Fruit fly (Drosophila melanogaster) whole organism, adult: Measurements from ENCODE around the gene Wwox.

Experiments
- CG11617 ChIP-seq: fragments of 200-800 bp; sonication (Bioruptor generic); optimal IDR thresholded peaks from 2 replicates; lab custom pipeline; 2017; ENCODE audit warnings: mild to moderate bottlenecking, missing biosample characterization, missing genetic modification reagents, missing genetic modification characterization
- CG12768 ChIP-seq: fragments of 200-800 bp; sonication (Bioruptor generic); optimal IDR thresholded peaks from 2 replicates; lab custom pipeline; 2017; ENCODE audit warnings: missing biosample characterization, missing genetic modification characterization, mild to moderate bottlenecking, moderate library complexity, missing genetic modification reagents
- CG14711 ChIP-seq: fragments of 200-800 bp; sonication (Bioruptor generic); optimal IDR thresholded peaks from 2 replicates; lab custom pipeline; 2018; ENCODE audit warnings: missing biosample characterization, mild to moderate bottlenecking, missing genetic modification characterization, moderate library complexity
- CG1620 ChIP-seq: fragments of 200-800 bp; sonication (Bioruptor generic); optimal IDR thresholded peaks from 2 replicates; lab custom pipeline; 2016; ENCODE audit warnings: missing biosample characterization, missing genetic modification characterization
- CG33017 ChIP-seq: fragments of 200-800 bp; sonication (Bioruptor generic); optimal IDR thresholded peaks from 2 replicates; lab custom pipeline; 2018; ENCODE audit warnings: missing biosample characterization, mild to moderate bottlenecking, missing genetic modification characterization, moderate library complexity
- CG5204 ChIP-seq: fragments of 200-800 bp; sonication (Bioruptor generic); optimal IDR thresholded peaks from 2 replicates; lab custom pipeline; 2016; ENCODE audit warnings: missing biosample characterization, missing genetic modification characterization
- CG7045 ChIP-seq: fragments of 200-800 bp; sonication (Bioruptor generic); optimal IDR thresholded peaks from 2 replicates; lab custom pipeline; 2017; ENCODE audit warnings: missing biosample characterization, mild to moderate bottlenecking, missing genetic modification characterization
- CG7101 ChIP-seq: fragments of 200-800 bp; sonication (Bioruptor generic); optimal IDR thresholded peaks from 2 replicates; lab custom pipeline; 2018; ENCODE audit warnings: missing biosample characterization, mild to moderate bottlenecking, missing genetic modification characterization, moderate library complexity
- Clk ChIP-seq: fragments of 200-800 bp; sonication (Bioruptor generic); optimal IDR thresholded peaks from 2 replicates; lab custom pipeline; 2017; ENCODE audit warnings: missing biosample characterization, missing genetic modification characterization
- Crg-1 ChIP-seq: fragments of 200-800 bp; sonication (Bioruptor generic); optimal IDR thresholded peaks from 2 replicates; lab custom pipeline; 2016; ENCODE audit warnings: missing biosample characterization, missing genetic modification characterization
- Hr96 ChIP-seq: fragments of 200-800 bp; sonication (Bioruptor generic); optimal IDR thresholded peaks from 2 replicates; lab custom pipeline; 2016; ENCODE audit warnings: missing biosample characterization, missing genetic modification characterization
- Mnt ChIP-seq: fragments of 200-800 bp; sonication (Bioruptor generic); optimal IDR thresholded peaks from 2 replicates; lab custom pipeline; 2016; ENCODE audit warnings: missing biosample characterization, mild to moderate bottlenecking, missing genetic modification characterization
- bab1 ChIP-seq: fragments of 200-800 bp; sonication (Bioruptor generic); optimal IDR thresholded peaks from 3 replicates; lab custom pipeline; 2019; ENCODE audit warnings: missing biosample characterization, mild to moderate bottlenecking, missing genetic modification characterization, moderate library complexity
- cic ChIP-seq: fragments of 200-800 bp; sonication (Bioruptor generic); optimal IDR thresholded peaks from 2 replicates; lab custom pipeline; 2017; ENCODE audit warnings: missing biosample characterization, mild to moderate bottlenecking, missing genetic modification characterization, moderate library complexity
- cnc ChIP-seq, 2 experiments: fragments of >200 bp; optimal IDR thresholded peaks; 2 replicates each; lab custom pipeline; 2017
- kay ChIP-seq: fragments of 200-800 bp; sonication (Bioruptor generic); peaks from one replicate; lab custom pipeline; 2016; ENCODE audit warnings: missing biosample characterization, missing genetic modification characterization, borderline replicate concordance
- ovo ChIP-seq: fragments of 200-800 bp; sonication (Bioruptor generic); optimal IDR thresholded peaks from 2 replicates; lab custom pipeline; 2016; ENCODE audit warnings: missing biosample characterization, missing genetic modification characterization
- pad ChIP-seq: fragments of 200-800 bp; sonication (Bioruptor generic); optimal IDR thresholded peaks from 3 replicates; lab custom pipeline; 2017; ENCODE audit warnings: missing biosample characterization, missing genetic modification characterization, mild to moderate bottlenecking, moderate library complexity, missing genetic modification reagents
- tj ChIP-seq: fragments of 200-800 bp; sonication (Bioruptor generic); optimal IDR thresholded peaks from 3 replicates; lab custom pipeline; 2017; ENCODE audit warnings: missing biosample characterization, mild to moderate bottlenecking, missing genetic modification characterization, moderate library complexity
- toe ChIP-seq: fragments of 200-800 bp; sonication (Bioruptor generic); optimal IDR thresholded peaks from 2 replicates; lab custom pipeline; 2016; ENCODE audit warnings: missing biosample characterization, missing genetic modification characterization

The Wwox gene

DNA sequence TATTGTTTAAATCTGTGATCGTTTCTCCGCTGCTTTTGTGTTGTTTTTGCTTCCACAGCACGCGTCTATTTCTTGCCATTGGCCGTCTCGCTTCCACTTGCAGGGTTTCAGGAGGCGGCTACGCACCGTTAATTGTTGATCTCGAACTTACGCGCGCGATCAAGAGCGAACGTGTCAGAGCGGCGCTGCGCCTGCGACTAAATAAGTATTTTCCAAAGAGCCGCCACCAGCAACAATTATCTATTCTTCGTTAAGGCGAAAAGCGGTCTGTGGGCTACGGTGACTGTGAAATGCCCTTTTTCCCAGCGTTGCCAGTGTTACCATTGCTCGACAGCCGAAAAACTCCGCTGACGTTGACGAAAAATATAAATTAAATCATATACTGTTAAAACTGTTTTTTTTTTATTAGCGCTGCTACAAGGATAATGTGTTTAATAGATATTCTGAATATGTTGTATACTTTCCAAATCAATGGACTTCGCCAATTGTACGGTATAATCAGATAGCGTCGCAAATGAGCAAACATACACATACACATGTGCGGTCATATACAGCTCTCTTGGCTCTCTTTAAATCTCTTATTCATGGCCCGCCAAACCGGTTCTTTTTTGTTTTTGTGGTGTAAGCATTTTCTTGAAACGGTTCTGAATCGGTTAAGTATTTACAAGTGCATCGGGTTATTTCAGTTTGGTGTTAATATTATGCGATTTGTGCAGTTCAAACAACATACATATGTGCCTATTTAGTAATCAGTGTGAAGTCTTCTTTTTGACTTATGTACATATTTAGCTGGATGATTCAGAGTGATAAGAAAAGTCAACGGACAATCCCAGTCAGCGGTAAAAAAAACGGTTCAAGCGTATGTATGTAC lies 9.9 kb downstream of the Wwox start, which contains the start of gene pes:
TSS of gene pes (minus strand) at position 201 of the 871 bp plus-strand sequence.
- TF ChIP-seq ovo = peak; percentile 77
- peak; percentile 83 for TF ChIP-seq Mnt (GFP tag; lab: Kevin White, UChicago)
- peak; percentile 85 for TF ChIP-seq CG14711
- TF ChIP-seq CG12768 (GFP tag; lab: Kevin White, UChicago) = peak; percentile 94
- no peak for TF ChIP-seq cnc (optimal IDR thresholded peaks at IDR 0.05; lab: Kevin White, UChicago)
- TF ChIP-seq Crg-1 (GFP tag; lab: Kevin White, UChicago) = no peak
- no peak for TF ChIP-seq kay (GFP tag; lab: Kevin White, UChicago)
- peak; percentile 86 for TF ChIP-seq pad
- peak; percentile 86 for TF ChIP-seq cic (GFP tag; lab: Kevin White, UChicago)
- TF ChIP-seq CG11617 = peak; percentile 94
- no peak for TF ChIP-seq CG33017
- TF ChIP-seq bab1 (GFP tag; lab: Kevin White, UChicago) = peak; percentile 94
- peak; percentile 91 for TF ChIP-seq CG7045 (GFP tag; lab: Kevin White, UChicago)
- TF ChIP-seq Clk (GFP tag; lab: Kevin White, UChicago) = peak; percentile 88
- peak; percentile 93 for TF ChIP-seq toe (GFP tag; lab: Kevin White, UChicago)
- peak; percentile 69 for TF ChIP-seq CG1620
- TF ChIP-seq tj (GFP tag; lab: Kevin White, UChicago) = no peak
- no peak for TF ChIP-seq CG5204 (GFP tag; lab: Kevin White, UChicago)
- TF ChIP-seq CG7101 (tag; lab: Kevin White, UChicago) = no peak
- peak; percentile 92 for TF ChIP-seq Hr96

DNA sequence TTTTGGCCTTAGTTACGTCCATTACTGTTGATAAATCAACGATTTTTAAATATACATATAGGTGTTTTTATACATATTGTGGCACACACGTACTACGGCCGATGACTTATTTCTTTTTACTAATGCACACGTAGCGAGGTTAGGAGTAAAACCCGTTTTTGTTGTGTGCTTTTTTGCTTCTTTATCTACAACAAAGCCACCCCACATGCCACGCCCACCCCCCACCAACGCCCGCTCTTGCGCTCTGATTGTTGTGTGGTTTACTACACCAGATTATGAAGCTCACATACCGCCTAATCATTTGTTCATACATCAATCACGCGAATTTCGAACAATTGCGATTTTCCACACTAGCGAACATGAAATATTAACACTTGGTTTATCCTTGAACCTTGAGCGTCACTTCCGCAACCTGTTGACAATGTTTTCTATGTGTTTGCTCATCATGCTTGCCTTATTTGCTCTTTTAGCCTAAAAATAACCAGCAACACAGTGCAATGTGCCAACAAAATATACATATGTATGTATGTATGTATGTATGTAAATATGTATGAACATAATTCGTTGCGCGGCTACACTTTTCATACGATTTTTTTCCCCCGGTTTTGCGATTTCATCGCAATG lies 10.9 kb downstream of the Wwox start:
- TF ChIP-seq cic (GFP tag; lab: Kevin White, UChicago) (peak; percentile 90), kay (GFP tag; lab: Kevin White, UChicago) (peak; percentile 26), Crg-1 (GFP tag; lab: Kevin White, UChicago) (no peak), CG5204 (GFP tag; lab: Kevin White, UChicago) (no peak), Mnt (GFP tag; lab: Kevin White, UChicago) (no peak), pad (no peak), CG14711 (no peak)

DNA sequence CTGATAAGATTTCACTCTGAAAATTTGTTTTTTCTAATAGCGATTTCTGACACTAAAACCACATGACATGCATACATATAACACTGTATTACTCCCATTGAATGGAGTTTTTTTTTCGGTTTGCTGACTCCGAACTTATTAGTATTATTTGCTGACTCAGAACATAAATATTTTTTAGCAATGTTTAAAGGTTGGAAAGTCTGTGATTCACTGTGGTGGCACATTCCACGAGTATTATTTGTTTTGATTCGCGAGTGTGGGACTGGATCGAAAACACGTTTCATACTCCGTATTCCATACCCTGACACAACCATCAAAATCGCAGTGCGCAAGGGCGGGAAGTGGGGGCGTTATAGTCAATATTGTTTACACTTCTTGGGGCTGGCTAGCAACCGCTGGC lies 11.4 kb downstream of the Wwox start:
- TF ChIP-seq Hr96 (no peak), kay (GFP tag; lab: Kevin White, UChicago) (peak; percentile 90), CG12768 (GFP tag; lab: Kevin White, UChicago) (no peak), toe (GFP tag; lab: Kevin White, UChicago) (no peak), bab1 (GFP tag; lab: Kevin White, UChicago) (no peak), CG33017 (no peak), CG11617 (no peak), CG5204 (GFP tag; lab: Kevin White, UChicago) (no peak), Mnt (GFP tag; lab: Kevin White, UChicago) (no peak), tj (GFP tag; lab: Kevin White, UChicago) (peak; percentile 96), CG14711 (no peak), Crg-1 (GFP tag; lab: Kevin White, UChicago) (no peak)

DNA sequence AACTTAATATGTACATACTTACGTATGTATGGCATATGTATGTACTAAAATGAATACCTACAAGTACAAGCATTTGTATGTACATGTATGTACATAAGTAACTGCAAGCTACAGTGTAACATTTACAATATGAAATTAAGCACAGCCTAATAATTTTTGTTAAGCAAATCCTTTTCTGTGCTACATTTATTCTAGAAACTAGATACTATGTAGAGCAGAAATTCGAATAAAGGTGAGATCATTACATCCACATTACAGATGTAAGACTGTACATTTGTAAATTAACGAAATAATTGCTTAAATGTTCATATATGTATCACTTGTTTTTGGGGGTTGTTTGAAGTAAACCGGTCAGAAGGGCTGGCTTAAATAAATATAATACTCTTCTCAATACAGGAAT lies 12.1 kb downstream of the Wwox start:
- TF ChIP-seq pad = no peak
- no peak for TF ChIP-seq CG5204 (GFP tag; lab: Kevin White, UChicago)
- TF ChIP-seq CG12768 (GFP tag; lab: Kevin White, UChicago) = no peak
- TF ChIP-seq CG14711 = peak; percentile 51
- TF ChIP-seq CG7101 (tag; lab: Kevin White, UChicago) = peak; percentile 74
- TF ChIP-seq Hr96 = no peak
- peak; percentile 71 for TF ChIP-seq CG33017
- no peak for TF ChIP-seq Clk (GFP tag; lab: Kevin White, UChicago)
- TF ChIP-seq bab1 (GFP tag; lab: Kevin White, UChicago) = peak; percentile 33
- TF ChIP-seq ovo = no peak

DNA sequence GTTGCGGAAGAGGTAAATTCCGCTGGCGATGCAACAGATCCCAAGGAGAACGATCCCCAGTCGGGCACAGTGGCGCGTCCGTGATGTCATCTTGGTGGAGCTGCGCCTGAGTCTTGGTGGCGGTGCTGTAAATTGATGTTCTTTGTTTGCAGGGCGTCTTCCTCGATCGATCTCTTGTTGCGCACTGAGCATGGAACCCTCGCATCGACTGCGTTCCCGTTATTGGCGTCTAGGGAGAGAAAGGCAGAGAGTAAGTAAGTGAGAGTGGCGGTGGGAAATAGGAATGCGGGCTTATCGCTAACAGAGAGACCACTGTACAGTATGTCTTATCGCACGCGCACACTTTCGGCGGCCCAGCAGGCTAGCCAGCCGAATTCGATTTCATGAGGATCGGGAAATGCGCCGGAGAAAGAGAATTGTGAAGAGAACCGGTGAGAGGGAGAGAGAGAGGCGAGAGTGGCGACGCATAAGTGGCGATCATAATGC lies 12.7 kb downstream of the Wwox start:
- TF ChIP-seq Mnt (GFP tag; lab: Kevin White, UChicago) = peak; percentile 61
- TF ChIP-seq ovo = peak; percentile 80
- TF ChIP-seq cic (GFP tag; lab: Kevin White, UChicago) = peak; percentile 27
- TF ChIP-seq CG14711 = no peak
- no peak for TF ChIP-seq Hr96
- no peak for TF ChIP-seq CG11617

DNA sequence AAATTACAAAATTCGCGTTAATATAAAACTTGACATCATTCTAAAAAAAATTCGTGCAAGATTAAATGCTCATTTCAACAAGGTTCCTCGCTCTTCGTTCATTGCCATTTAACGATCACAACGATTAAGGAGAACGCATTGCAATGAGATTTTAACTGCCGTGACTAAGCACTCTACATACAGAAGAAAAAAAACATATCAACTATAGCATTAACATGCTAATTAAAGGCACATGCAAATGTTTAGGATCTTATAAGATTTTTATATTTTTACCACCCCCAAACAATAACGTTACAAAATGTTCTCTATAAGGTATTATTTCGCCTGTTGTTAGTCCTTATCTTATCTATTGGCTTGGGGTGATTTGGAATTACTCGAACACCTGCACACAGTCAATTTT lies 13.4 kb downstream of the Wwox start:
- TF ChIP-seq bab1 (GFP tag; lab: Kevin White, UChicago) (no peak), CG7045 (GFP tag; lab: Kevin White, UChicago) (no peak), CG11617 (no peak), cnc (optimal IDR thresholded peaks at IDR 0.05; lab: Kevin White, UChicago) (peak in 1 of 2 experiments; percentile 62), ovo (no peak)
